Fruit fly (Drosophila melanogaster) whole organism, embryonic: ENCODE data around the gene Rab40.
A peak's percentile ranks its signal among the peaks of the same experiment; 100 is the strongest.

ENCODE experiments used
- CG10366 ChIP-seq: fragments of 200-800 bp; sonication (Bioruptor generic); IDR thresholded peaks from 2 replicates; pipeline ENCODE4 v1.3.6; 2022; ENCODE audit warnings: missing biosample characterization, missing genetic modification characterization
- CG10431 ChIP-seq: fragments of 200-800 bp; sonication (Bioruptor generic); optimal IDR thresholded peaks from 3 replicates; lab custom pipeline; 2018; ENCODE audit warnings: missing biosample characterization, mild to moderate bottlenecking, missing genetic modification characterization
- CG13624 ChIP-seq: fragments of 200-800 bp; sonication (Bioruptor generic); optimal IDR thresholded peaks from 2 replicates; lab custom pipeline; 2016; ENCODE audit warnings: missing biosample characterization, missing genetic modification characterization
- CG13775 ChIP-seq: fragments of 200-800 bp; sonication (Bioruptor generic); optimal IDR thresholded peaks from 3 replicates; lab custom pipeline; 2017; ENCODE audit warnings: missing biosample characterization, mild to moderate bottlenecking, missing genetic modification characterization
- CG13894 ChIP-seq: fragments of 200-800 bp; sonication (Bioruptor generic); optimal IDR thresholded peaks from 3 replicates; lab custom pipeline; 2018; ENCODE audit warnings: missing biosample characterization, mild to moderate bottlenecking, missing genetic modification characterization, moderate library complexity
- CG17361 ChIP-seq: fragments of 200-800 bp; sonication (Bioruptor generic); IDR thresholded peaks from 3 replicates; pipeline ENCODE4 v1.3.6; 2022; ENCODE audit warnings: missing biosample characterization, missing genetic modification characterization
- CG2116 ChIP-seq: fragments of 200-800 bp; sonication (Bioruptor generic); optimal IDR thresholded peaks from 3 replicates; lab custom pipeline; 2018; ENCODE audit warnings: missing biosample characterization, mild to moderate bottlenecking, missing genetic modification characterization
- CG2678 ChIP-seq: fragments of 200-800 bp; sonication (Bioruptor generic); optimal IDR thresholded peaks from 3 replicates; lab custom pipeline; 2019; ENCODE audit warnings: missing biosample characterization, mild to moderate bottlenecking, missing genetic modification characterization, moderate library complexity
- CG31365 ChIP-seq: fragments of 200-800 bp; sonication (Bioruptor generic); optimal IDR thresholded peaks from 2 replicates; lab custom pipeline; 2018; ENCODE audit warnings: missing biosample characterization, mild to moderate bottlenecking, missing genetic modification characterization
- CG32532 ChIP-seq: fragments of 200-800 bp; sonication (Bioruptor generic); IDR thresholded peaks from 2 replicates; pipeline ENCODE4 v1.3.6; 2022; ENCODE audit warnings: missing biosample characterization, missing genetic modification characterization
- CG3407 ChIP-seq: fragments of 200-800 bp; sonication (Bioruptor generic); optimal IDR thresholded peaks from 2 replicates; lab custom pipeline; 2018; ENCODE audit warnings: missing biosample characterization, mild to moderate bottlenecking, missing genetic modification characterization
- CG34376 ChIP-seq: fragments of 200-800 bp; sonication (Bioruptor generic); optimal IDR thresholded peaks from 2 replicates; lab custom pipeline; 2018; ENCODE audit warnings: missing biosample characterization, mild to moderate bottlenecking, missing genetic modification characterization
- CG3847 ChIP-seq: fragments of 200-800 bp; sonication (Bioruptor generic); IDR thresholded peaks from 2 replicates; pipeline ENCODE4 v1.3.6; 2022; ENCODE audit warnings: missing biosample characterization, missing genetic modification characterization
- CG4360 ChIP-seq: fragments of 200-800 bp; sonication (Bioruptor generic); IDR thresholded peaks from 2 replicates; pipeline ENCODE4 v1.3.6; 2022; ENCODE audit warnings: missing biosample characterization, missing genetic modification characterization
- CG4820 ChIP-seq: fragments of 200-800 bp; sonication (Bioruptor generic); optimal IDR thresholded peaks from 3 replicates; lab custom pipeline; 2016; ENCODE audit warnings: missing biosample characterization, missing genetic modification characterization
- CG5245 ChIP-seq: fragments of 200-800 bp; sonication (Bioruptor generic); optimal IDR thresholded peaks from 3 replicates; lab custom pipeline; 2016; ENCODE audit warnings: missing biosample characterization, missing genetic modification characterization
- CG6791 ChIP-seq: fragments of 200-800 bp; sonication (Bioruptor generic); IDR thresholded peaks from 3 replicates; pipeline ENCODE4 v1.3.6; 2022; ENCODE audit warnings: missing biosample characterization, missing genetic modification characterization; ENCODE audit not compliant: partially characterized antibody
- CG9215 ChIP-seq: fragments of 200-800 bp; sonication (Bioruptor generic); IDR thresholded peaks from 2 replicates; pipeline ENCODE4 v1.3.6; 2022; ENCODE audit warnings: missing biosample characterization, missing genetic modification characterization
- CoRest ChIP-seq: fragments of 200-800 bp; sonication (Bioruptor generic); optimal IDR thresholded peaks from 3 replicates; lab custom pipeline; 2018; ENCODE audit warnings: missing biosample characterization, mild to moderate bottlenecking, missing genetic modification characterization, moderate library complexity
- D ChIP-seq, 2 experiments: fragments of 200-800 bp in 1 of 2; fragments of >200 bp in 1 of 2; sonication (Bioruptor generic) in 1 of 2; optimal IDR thresholded peaks; 2 replicates in 1 of 2; 3 replicates in 1 of 2; lab custom pipeline; 2017; ENCODE audit warnings: mild to moderate bottlenecking in 1 of 2, missing biosample characterization in 1 of 2, missing genetic modification characterization in 1 of 2, missing genetic modification reagents in 1 of 2
- Dbx ChIP-seq: fragments of 200-800 bp; sonication (Bioruptor generic); IDR thresholded peaks from 3 replicates; pipeline ENCODE4 v1.3.6; 2022; ENCODE audit warnings: missing biosample characterization, missing genetic modification characterization
- Deaf1 ChIP-seq: fragments of 200-800 bp; optimal IDR thresholded peaks from 3 replicates; lab custom pipeline; 2019; ENCODE audit warnings: missing biosample characterization, mild to moderate bottlenecking, missing genetic modification characterization, moderate library complexity
- Fer1 ChIP-seq: fragments of 200-800 bp; sonication (Bioruptor generic); optimal IDR thresholded peaks from 2 replicates; lab custom pipeline; 2017; ENCODE audit warnings: missing biosample characterization, mild to moderate bottlenecking, missing genetic modification characterization
- Lhr ChIP-seq: fragments of 200-800 bp; sonication (Bioruptor generic); optimal IDR thresholded peaks from 3 replicates; lab custom pipeline; 2017; ENCODE audit warnings: mild to moderate bottlenecking, missing biosample characterization, missing genetic modification reagents, missing genetic modification characterization
- NFAT ChIP-seq: fragments of 200-800 bp; sonication (Bioruptor generic); IDR thresholded peaks from 2 replicates; pipeline ENCODE4 v1.3.6; 2022; ENCODE audit warnings: missing biosample characterization, missing genetic modification characterization
- Nf-YC ChIP-seq: fragments of 200-800 bp; optimal IDR thresholded peaks from 3 replicates; lab custom pipeline; 2019; ENCODE audit warnings: missing biosample characterization, mild to moderate bottlenecking, missing genetic modification characterization, moderate library complexity
- Poxn ChIP-seq: fragments of 200-800 bp; sonication (Bioruptor generic); IDR thresholded peaks from 2 replicates; pipeline ENCODE4 v1.3.6; 2022; ENCODE audit warnings: missing biosample characterization, missing genetic modification characterization
- Scr ChIP-seq: fragments of 200-800 bp; sonication (Bioruptor generic); IDR thresholded peaks from 2 replicates; pipeline ENCODE4 v1.3.6; 2022; ENCODE audit warnings: missing biosample characterization, missing genetic modification characterization; ENCODE audit not compliant: partially characterized antibody
- Sox102F ChIP-seq: fragments of 200-800 bp; sonication (Bioruptor generic); optimal IDR thresholded peaks from 2 replicates; lab custom pipeline; 2018; ENCODE audit warnings: missing biosample characterization, mild to moderate bottlenecking, missing genetic modification characterization, moderate library complexity
- TFAM ChIP-seq: fragments of 200-800 bp; sonication (Bioruptor generic); optimal IDR thresholded peaks from 2 replicates; lab custom pipeline; 2017; ENCODE audit warnings: missing biosample characterization, missing genetic modification characterization, inconsistent platforms
- bbx ChIP-seq: fragments of 200-800 bp; sonication (Bioruptor generic); IDR thresholded peaks from 2 replicates; pipeline ENCODE4 v1.3.6; 2022; ENCODE audit warnings: missing biosample characterization, missing genetic modification characterization; ENCODE audit not compliant: partially characterized antibody
- cas ChIP-seq: fragments of 200-800 bp; sonication (Bioruptor generic); IDR thresholded peaks from 2 replicates; pipeline ENCODE4 v1.3.6; 2022; ENCODE audit warnings: missing biosample characterization, missing genetic modification characterization
- chn ChIP-seq: fragments of 200-800 bp; sonication (Bioruptor generic); optimal IDR thresholded peaks from 2 replicates; lab custom pipeline; 2016; ENCODE audit warnings: missing biosample characterization, missing genetic modification characterization
- ci ChIP-seq: fragments of 200-800 bp; sonication (Bioruptor generic); IDR thresholded peaks from 3 replicates; pipeline ENCODE4 v1.3.6; 2022; ENCODE audit warnings: missing biosample characterization, missing genetic modification characterization
- cwo ChIP-seq: fragments of 200-800 bp; sonication (Bioruptor generic); optimal IDR thresholded peaks from 3 replicates; lab custom pipeline; 2017; ENCODE audit warnings: missing biosample characterization, missing genetic modification characterization, mild to moderate bottlenecking, moderate library complexity, missing genetic modification reagents
- dmrt11E ChIP-seq: fragments of 200-800 bp; sonication (Bioruptor generic); optimal IDR thresholded peaks from 3 replicates; lab custom pipeline; 2018; ENCODE audit warnings: missing biosample characterization, mild to moderate bottlenecking, missing genetic modification characterization, moderate library complexity
- eve ChIP-seq, 2 experiments: fragments of >200 bp; optimal IDR thresholded peaks; 2 replicates each; lab custom pipeline; 2017; ENCODE audit warnings: missing biosample characterization in 2 of 2, missing genetic modification characterization in 2 of 2
- gsb ChIP-seq: fragments of 200-800 bp; sonication (Bioruptor generic); IDR thresholded peaks from 2 replicates; pipeline ENCODE4 v1.3.6; 2022; ENCODE audit warnings: missing biosample characterization, missing genetic modification characterization
- jigr1 ChIP-seq: fragments of 200-800 bp; sonication (Bioruptor generic); IDR thresholded peaks from 3 replicates; pipeline ENCODE4 v1.3.6; 2022; ENCODE audit warnings: missing biosample characterization, missing genetic modification characterization
- jumu ChIP-seq: fragments of 200-800 bp; sonication (Bioruptor generic); optimal IDR thresholded peaks from 3 replicates; lab custom pipeline; 2016; ENCODE audit warnings: missing biosample characterization, missing genetic modification characterization
- kay ChIP-seq: fragments of 200-800 bp; sonication (Bioruptor generic); optimal IDR thresholded peaks from 2 replicates; lab custom pipeline; 2016; ENCODE audit warnings: missing biosample characterization, missing genetic modification characterization
- nau ChIP-seq: fragments of 200-800 bp; sonication (Bioruptor generic); optimal IDR thresholded peaks from 3 replicates; lab custom pipeline; 2017; ENCODE audit warnings: missing biosample characterization, mild to moderate bottlenecking, missing genetic modification characterization, missing genetic modification reagents
- pnt ChIP-seq: fragments of 200-800 bp; sonication (Bioruptor generic); optimal IDR thresholded peaks from 3 replicates; lab custom pipeline; 2016; ENCODE audit warnings: missing biosample characterization, missing genetic modification characterization
- sc ChIP-seq, 3 experiments: fragments of >200 bp in 2 of 3; fragments of 200-800 bp in 1 of 3; sonication (Bioruptor generic) in 1 of 3; optimal IDR thresholded peaks; 2 replicates in 2 of 3; 3 replicates in 1 of 3; lab custom pipeline; 2017; ENCODE audit warnings: mild to moderate bottlenecking in 1 of 3, missing biosample characterization in 1 of 3, missing genetic modification characterization in 1 of 3, missing genetic modification reagents in 1 of 3
- slbo ChIP-seq: fragments of 200-800 bp; sonication (Bioruptor generic); IDR thresholded peaks from 2 replicates; pipeline ENCODE4 v1.3.6; 2022; ENCODE audit warnings: missing biosample characterization, missing genetic modification characterization
- twi ChIP-seq: fragments of 200-800 bp; optimal IDR thresholded peaks from 2 replicates; lab custom pipeline; 2019; ENCODE audit warnings: missing biosample characterization, mild to moderate bottlenecking, missing genetic modification characterization, moderate library complexity
- wdn ChIP-seq: fragments of 200-800 bp; sonication (Bioruptor generic); IDR thresholded peaks from 2 replicates; pipeline ENCODE4 v1.3.6; 2022; ENCODE audit warnings: missing biosample characterization, missing genetic modification characterization
- wek ChIP-seq: fragments of 200-800 bp; sonication (Bioruptor generic); optimal IDR thresholded peaks from 3 replicates; lab custom pipeline; 2018; ENCODE audit warnings: missing biosample characterization, mild to moderate bottlenecking, missing genetic modification characterization, moderate library complexity
- zfh2 ChIP-seq: fragments of 200-800 bp; sonication (Bioruptor generic); optimal IDR thresholded peaks from 2 replicates; lab custom pipeline; 2016; ENCODE audit warnings: missing biosample characterization, missing genetic modification characterization

Rab40 gene

DNA sequence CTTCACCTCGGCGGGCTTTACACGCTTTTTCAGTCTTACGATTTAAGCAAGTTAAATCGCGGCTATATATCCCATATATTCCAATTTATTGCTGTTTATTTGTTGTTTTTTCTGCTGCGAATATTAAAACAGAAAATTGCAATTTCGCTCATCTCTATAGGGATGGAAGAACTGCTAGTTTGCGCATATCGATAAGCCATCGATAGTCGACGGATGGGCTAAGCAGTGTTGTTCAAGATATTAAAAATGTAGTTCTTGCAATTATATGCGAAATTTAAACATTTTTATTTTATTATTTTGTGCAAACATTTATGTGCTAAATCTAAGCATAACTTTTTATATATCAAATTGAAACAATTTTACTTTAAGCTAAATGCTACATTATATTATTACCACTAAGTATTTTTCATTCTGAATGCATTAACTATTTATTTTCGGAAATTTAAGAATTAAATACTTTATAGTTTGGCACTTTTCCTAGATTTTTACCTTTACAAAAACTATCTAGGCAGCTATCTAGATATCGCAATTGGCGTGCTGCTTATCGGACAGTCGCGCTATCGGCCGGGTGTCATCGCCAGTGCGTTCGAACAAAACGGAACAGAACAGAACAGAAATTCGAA, at the start of gene Rab40, which contains the start of gene CG42258:
TSS of gene Rab40 (minus strand) at position 177 of the 623 bp plus-strand sequence.
TSS of gene CG42258 (plus strand) at position 593 of the 623 bp plus-strand sequence.
- TF ChIP-seq nau (GFP tag; lab: Kevin White, UChicago) (no peak), TFAM (GFP tag; lab: Kevin White, UChicago) (no peak), CG2116 (GFP tag; lab: Kevin White, UChicago) (peak; percentile 86), CG4820 (GFP tag; lab: Kevin White, UChicago) (peak; percentile 32), pnt (GFP tag; lab: Kevin White, UChicago) (no peak), chn (peak; percentile 46), CG2678 (peak; percentile 35), CG32532 (GFP tag; lab: Robert Waterston, UW) (peak; percentile 47), CG31365 (tag; lab: Kevin White, UChicago) (no peak), CG17361 (GFP tag; lab: Robert Waterston, UW) (peak; percentile 80), eve (GFP tag; optimal IDR thresholded peaks at IDR 0.05; lab: Kevin White, UChicago) (peak in 1 of 2 experiments; percentile 27), ci (0 out of 3 replicates have a peak, but pooled peaks have one; percentile 29), cwo (GFP tag; lab: Kevin White, UChicago) (no peak), Nf-YC (tag; lab: Kevin White, UChicago) (peak; percentile 31), bbx (GFP tag; lab: Robert Waterston, UW) (peak; percentile 47), twi (tag; lab: Kevin White, UChicago) (no peak), CG4360 (no peak), CG3847 (0 out of 2 replicates have a peak, but pooled peaks have one; percentile 29), CG5245 (peak; percentile 21), Dbx (peak; percentile 64; the same call in 2 of the 3 replicates), CG6791 (GFP tag; lab: Robert Waterston, UW) (peak; percentile 56), zfh2 (GFP tag; lab: Kevin White, UChicago) (peak; percentile 56), dmrt11E (tag; lab: Kevin White, UChicago) (peak; percentile 28), CG13894 (tag; lab: Kevin White, UChicago) (peak; percentile 32), CG10431 (GFP tag; lab: Kevin White, UChicago) (no peak), Lhr (GFP tag; lab: Kevin White, UChicago) (no peak), sc (optimal IDR thresholded peaks at IDR 0.05; lab: Kevin White, UChicago) (no peak), sc (GFP tag; optimal IDR thresholded peaks at IDR 0.05; lab: Kevin White, UChicago) (no peak), Deaf1 (tag; lab: Kevin White, UChicago) (no peak), NFAT (GFP tag; lab: Robert Waterston, UW) (peak; percentile 45), Fer1 (no peak), jumu (GFP tag; lab: Kevin White, UChicago) (peak; percentile 32), Scr (GFP tag; lab: Robert Waterston, UW) (peak; percentile 73), wdn (GFP tag; lab: Robert Waterston, UW) (no peak), gsb (no peak), CG9215 (GFP tag; lab: Robert Waterston, UW) (peak; percentile 48; the same call in 1 of the 2 replicates), CG13775 (GFP tag; lab: Kevin White, UChicago) (peak; percentile 33), jigr1 (GFP tag; lab: Robert Waterston, UW) (no peak), Poxn (no peak), D (optimal IDR thresholded peaks at IDR 0.05; lab: Kevin White, UChicago) (no peak), D (GFP tag; optimal IDR thresholded peaks at IDR 0.05; lab: Kevin White, UChicago) (no peak), CG34376 (GFP tag; lab: Kevin White, UChicago) (no peak), CG13624 (peak; percentile 61), cas (GFP tag; lab: Robert Waterston, UW) (0 out of 2 replicates have a peak, but pooled peaks have one; percentile 7), Sox102F (GFP tag; lab: Kevin White, UChicago) (peak; percentile 43), wek (GFP tag; lab: Kevin White, UChicago) (no peak), kay (no peak), slbo (GFP tag; lab: Robert Waterston, UW) (peak; percentile 43), CG3407 (GFP tag; lab: Kevin White, UChicago) (no peak), CoRest (peak; percentile 60), CG10366 (GFP tag; lab: Robert Waterston, UW) (peak; percentile 24; the same call in 1 of the 2 replicates)
